Worm (Caenorhabditis elegans) whole organism, L2 larva: ENCODE results near the gene math-23.
A peak's percentile ranks its signal among the peaks of the same experiment; 100 is the strongest.

Experiments
- C34F6.9 ChIP-seq: fragments of 150-350 bp; optimal IDR thresholded peaks from 2 replicates; lab custom pipeline; 2014; ENCODE audit warnings: missing biosample characterization, missing genetic modification characterization
- R02D3.7 ChIP-seq: fragments of 150-350 bp; optimal IDR thresholded peaks from 2 replicates; lab custom pipeline; 2014; ENCODE audit warnings: missing biosample characterization, missing genetic modification characterization
- Y55F3AM.14 ChIP-seq: fragments of 200-800 bp; sonication (Bioruptor generic); optimal IDR thresholded peaks from 2 replicates; lab custom pipeline; 2018; ENCODE audit warnings: mild to moderate bottlenecking, missing genetic modification characterization, missing compliant biosample characterization
- alr-1 ChIP-seq: fragments of 150-350 bp; optimal IDR thresholded peaks from 2 replicates; lab custom pipeline; 2014; ENCODE audit warnings: missing biosample characterization, missing genetic modification characterization
- aly-2 ChIP-seq: fragments of 150-350 bp; optimal IDR thresholded peaks from 2 replicates; lab custom pipeline; 2014; ENCODE audit warnings: missing biosample characterization, missing genetic modification characterization
- ama-1 ChIP-seq: fragments of 150-350 bp; optimal IDR thresholded peaks from 2 replicates; lab custom pipeline; 2018; ENCODE audit warnings: inconsistent platforms
- ceh-16 ChIP-seq: fragments of 150-350 bp; optimal IDR thresholded peaks from 2 replicates; lab custom pipeline; 2014; ENCODE audit warnings: missing biosample characterization, missing genetic modification characterization
- ceh-82 ChIP-seq: fragments of 150-350 bp; optimal IDR thresholded peaks from 2 replicates; lab custom pipeline; 2014; ENCODE audit warnings: missing biosample characterization, missing genetic modification characterization
- crh-2 ChIP-seq: sonication (generic microtip); optimal IDR thresholded peaks from 2 replicates; lab custom pipeline; 2017; ENCODE audit warnings: missing biosample characterization, missing genetic modification characterization
- dmd-4 ChIP-seq: sonication (generic microtip); optimal IDR thresholded peaks from 2 replicates; lab custom pipeline; 2017; ENCODE audit warnings: missing biosample characterization, missing genetic modification characterization
- egl-27 ChIP-seq: sonication (generic microtip); optimal IDR thresholded peaks from 3 replicates; lab custom pipeline; 2017; ENCODE audit warnings: missing biosample characterization, missing genetic modification reagents, missing genetic modification characterization
- fos-1 ChIP-seq: fragments of 150-350 bp; optimal IDR thresholded peaks from 2 replicates; lab custom pipeline; 2014; ENCODE audit warnings: missing biosample characterization, missing genetic modification characterization
- gmeb-1 ChIP-seq: fragments of 150-350 bp; optimal IDR thresholded peaks from 2 replicates; lab custom pipeline; 2014; ENCODE audit warnings: missing biosample characterization, missing genetic modification characterization
- lin-11 ChIP-seq: fragments of 150-350 bp; sonication (generic microtip); optimal IDR thresholded peaks from 2 replicates; lab custom pipeline; 2014; ENCODE audit warnings: missing biosample characterization, missing genetic modification characterization, inconsistent platforms, mixed read lengths
- lin-13 ChIP-seq: fragments of 150-350 bp; optimal IDR thresholded peaks from 2 replicates; lab custom pipeline; 2014; ENCODE audit warnings: missing biosample characterization, missing genetic modification reagents, missing genetic modification characterization
- lsy-2 ChIP-seq, 2 experiments: fragments of 150-350 bp in 1 of 2; sonication (generic microtip) in 1 of 2; optimal IDR thresholded peaks; 2 replicates each; lab custom pipeline; 2014 to 2017; ENCODE audit warnings: missing biosample characterization in 2 of 2, missing genetic modification characterization in 2 of 2
- mab-5 ChIP-seq: fragments of 150-350 bp; optimal IDR thresholded peaks from 2 replicates; lab custom pipeline; 2014; ENCODE audit warnings: missing biosample characterization, missing genetic modification characterization
- mbf-1 ChIP-seq: sonication (generic microtip); optimal IDR thresholded peaks from 2 replicates; lab custom pipeline; 2017; ENCODE audit warnings: missing biosample characterization, missing genetic modification characterization
- nhr-10 ChIP-seq: sonication (generic microtip); optimal IDR thresholded peaks from 2 replicates; lab custom pipeline; 2017; ENCODE audit warnings: missing biosample characterization, missing genetic modification characterization
- nhr-11 ChIP-seq: fragments of 150-350 bp; optimal IDR thresholded peaks from 2 replicates; lab custom pipeline; 2014; ENCODE audit warnings: missing biosample characterization, missing genetic modification characterization
- nhr-23 ChIP-seq: fragments of 150-350 bp; optimal IDR thresholded peaks from 2 replicates; lab custom pipeline; 2014; ENCODE audit warnings: missing biosample characterization, missing genetic modification reagents, missing genetic modification characterization
- nhr-237 ChIP-seq: fragments of 150-350 bp; optimal IDR thresholded peaks from 2 replicates; lab custom pipeline; 2014; ENCODE audit warnings: missing biosample characterization, missing genetic modification characterization
- nhr-25 ChIP-seq: fragments of 150-350 bp; sonication (generic microtip); optimal IDR thresholded peaks from 3 replicates; lab custom pipeline; 2014; ENCODE audit warnings: missing biosample characterization, missing genetic modification characterization
- nhr-77 ChIP-seq: fragments of 150-350 bp; optimal IDR thresholded peaks from 2 replicates; lab custom pipeline; 2014; ENCODE audit warnings: missing biosample characterization, missing genetic modification characterization
- sma-3 ChIP-seq: sonication (generic microtip); optimal IDR thresholded peaks from 2 replicates; lab custom pipeline; 2016; ENCODE audit warnings: missing genetic modification reagents, missing genetic modification characterization, missing compliant biosample characterization
- snpc-4 ChIP-seq: fragments of 150-350 bp; optimal IDR thresholded peaks from 2 replicates; lab custom pipeline; 2014; ENCODE audit warnings: missing biosample characterization, missing genetic modification characterization
- unc-39 ChIP-seq: fragments of 150-350 bp; optimal IDR thresholded peaks from 2 replicates; lab custom pipeline; 2014; ENCODE audit warnings: missing biosample characterization, missing genetic modification characterization
- unc-55 ChIP-seq: fragments of 150-350 bp; sonication (generic microtip); optimal IDR thresholded peaks from 3 replicates; lab custom pipeline; 2014; ENCODE audit warnings: missing biosample characterization, missing genetic modification reagents, missing genetic modification characterization
- unc-62 ChIP-seq: fragments of 150-350 bp; optimal IDR thresholded peaks from 2 replicates; lab custom pipeline; 2014; ENCODE audit warnings: missing biosample characterization, missing genetic modification reagents, missing genetic modification characterization
- zag-1 ChIP-seq: fragments of 150-350 bp; optimal IDR thresholded peaks from 2 replicates; lab custom pipeline; 2014; ENCODE audit warnings: missing biosample characterization, missing genetic modification characterization
- ztf-1 ChIP-seq: fragments of 200-800 bp; sonication (Bioruptor generic); conservative IDR thresholded peaks from 2 replicates; pipeline ENCODE4 v1.3.6; 2022; ENCODE audit warnings: missing genetic modification characterization, missing compliant biosample characterization

math-23 gene

ce11 chrII:1865683-1866431 lies 36.2 kb upstream of the math-23 start, which contains the start of gene math-15:
Gene math-15, plus strand, starts transcription at chrII:1866381.
- no peak for TF ChIP-seq nhr-11 (tag; lab: Kevin White, UChicago)
- TF ChIP-seq fos-1: peak; percentile 50

ce11 chrII:1869120-1869519 lies 33.0 kb upstream of the math-23 start, which contains the start of gene math-14:
Gene math-14, plus strand, starts transcription at chrII:1869420.
- TF ChIP-seq sma-3 (no peak), aly-2 (no peak), ztf-1 (GFP tag; lab: Robert Waterston, UW) (no peak), Y55F3AM.14 (GFP tag; lab: Kevin White, UChicago) (no peak), nhr-237 (tag; lab: Kevin White, UChicago) (no peak), egl-27 (tag; lab: Kevin White, UChicago) (no peak), zag-1 (tag; lab: Kevin White, UChicago) (no peak), ceh-16 (tag; lab: Kevin White, UChicago) (no peak), ceh-82 (tag; lab: Kevin White, UChicago) (no peak), R02D3.7 (tag; lab: Kevin White, UChicago) (no peak)

ce11 chrII:1870875-1871592 lies 31.0 kb upstream of the math-23 start, which contains the start of gene math-10:
Gene math-10, plus strand, starts transcription at chrII:1871542.
- peak; percentile 24 for TF ChIP-seq fos-1
- TF ChIP-seq mbf-1 (tag; lab: Kevin White, UChicago): no peak
- peak; percentile 7 for TF ChIP-seq crh-2 (tag; lab: Kevin White, UChicago)

- no peak for TF ChIP-seq nhr-10 (tag; lab: Kevin White, UChicago)
- TF ChIP-seq nhr-23 (tag; lab: Kevin White, UChicago): no peak
- no peak for TF ChIP-seq unc-62 (GFP tag; lab: Kevin White, UChicago)
- no peak for TF ChIP-seq ztf-1 (GFP tag; lab: Robert Waterston, UW)
- no peak for TF ChIP-seq Y55F3AM.14 (GFP tag; lab: Kevin White, UChicago)
These were observed 26.4 kb upstream of the math-23 start, which contains the start of gene math-13 for ce11 chrII:1875658-1876057. Gene math-13, plus strand, starts transcription at chrII:1875958.

DNA sequence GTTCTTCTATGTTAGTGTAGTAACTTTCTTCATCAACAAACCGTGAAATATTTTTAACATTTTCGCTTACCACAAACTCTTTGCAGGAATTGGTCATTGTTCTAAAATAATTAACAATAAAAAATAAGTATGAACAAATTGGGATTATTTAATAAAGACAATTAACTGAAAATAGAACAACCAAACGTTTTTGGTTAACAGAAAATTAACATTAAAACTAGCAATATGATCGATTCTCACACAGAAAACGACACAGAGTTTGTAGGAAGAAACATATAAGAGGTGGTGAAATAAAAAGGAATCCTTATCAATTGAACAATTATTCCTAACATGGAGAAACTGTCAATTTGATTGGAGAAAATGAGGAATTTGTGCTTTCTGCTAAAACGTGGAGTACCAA lies 23.4 kb upstream of the math-23 start, which contains the start of gene math-16:
TSS of gene math-16 (minus strand) at position 101 of the 400 bp plus-strand sequence.
- TF ChIP-seq unc-39 (tag; lab: Kevin White, UChicago) (no peak), lin-13 (GFP tag; lab: Kevin White, UChicago) (no peak), ama-1 (lab: Kevin White, UChicago) (no peak), ztf-1 (GFP tag; lab: Robert Waterston, UW) (no peak), alr-1 (no peak), gmeb-1 (tag; lab: Kevin White, UChicago) (no peak), nhr-77 (tag; lab: Kevin White, UChicago) (no peak), C34F6.9 (no peak), lin-11 (tag; lab: Kevin White, UChicago) (no peak), unc-55 (GFP tag; lab: Kevin White, UChicago) (no peak), lsy-2 (tag; optimal IDR thresholded peaks at IDR 0.05; lab: Kevin White, UChicago) (no peak), R02D3.7 (tag; lab: Kevin White, UChicago) (no peak), nhr-25 (no peak), sma-3 (no peak), mab-5 (tag; lab: Kevin White, UChicago) (no peak), ceh-82 (tag; lab: Kevin White, UChicago) (no peak), egl-27 (tag; lab: Kevin White, UChicago) (no peak), snpc-4 (tag; lab: Kevin White, UChicago) (no peak)

- TF ChIP-seq zag-1 (tag; lab: Kevin White, UChicago) (no peak), dmd-4 (tag; lab: Kevin White, UChicago) (no peak), lin-11 (tag; lab: Kevin White, UChicago) (no peak), aly-2 (no peak), mab-5 (tag; lab: Kevin White, UChicago) (no peak)
- TF ChIP-seq, all 48 proteins: peak for 0
These were observed 19.4 kb upstream of the math-23 start, which contains the start of gene math-5 for ce11 chrII:1882705-1883104. Gene math-5, minus strand, starts transcription at chrII:1882805.
